Fruit fly (Drosophila melanogaster): ENCODE measurements around the gene CG42779.

DNA sequence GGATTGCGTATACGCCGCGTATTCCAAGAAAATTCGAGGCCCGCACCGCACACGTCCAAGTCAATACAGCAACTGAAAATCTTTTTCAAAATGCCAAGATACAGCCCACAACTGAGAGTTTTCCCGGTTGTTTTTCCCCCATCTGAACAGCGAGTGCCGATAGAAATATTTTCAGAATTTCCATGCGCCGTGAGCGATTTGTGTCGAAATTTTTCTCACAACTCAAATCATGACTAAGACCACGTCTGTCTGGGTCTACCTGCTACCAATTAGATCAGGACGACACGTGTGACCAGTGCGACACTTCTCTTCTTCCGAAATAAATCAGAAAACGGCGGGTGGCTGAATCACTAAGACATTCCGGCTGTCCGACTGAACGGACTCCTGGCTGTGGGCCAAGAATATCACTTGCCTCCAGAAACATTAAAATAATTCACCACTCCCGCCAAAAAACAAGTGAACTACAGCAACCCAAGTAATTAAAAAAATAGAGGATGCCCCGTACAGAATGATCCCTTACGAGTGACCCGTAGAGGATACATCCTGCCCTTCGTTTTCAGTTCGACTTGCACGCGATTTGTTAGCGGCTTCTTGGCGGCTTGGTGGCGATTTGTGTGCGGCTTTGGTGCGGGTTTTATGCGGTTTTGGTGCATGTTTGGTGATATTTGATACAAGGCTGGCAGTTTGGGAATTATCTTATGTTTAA, 4.1 kb downstream of the CG42779 start, which contains the start of gene cher:
- no peak for TF ChIP-seq D1 (tag; optimal IDR thresholded peaks at IDR 0.05)
- no peak for TF ChIP-seq CG8301 (tag; optimal IDR thresholded peaks at IDR 0.05)
- no peak for TF ChIP-seq CG15710 (tag; optimal IDR thresholded peaks at IDR 0.05)
- no peak for TF ChIP-seq Pif1B (GFP tag; optimal IDR thresholded peaks at IDR 0.05)
- no peak for TF ChIP-seq rn (GFP tag; IDR thresholded peaks at IDR 0.05)
- TF ChIP-seq CG13204 (GFP tag; optimal IDR thresholded peaks at IDR 0.05) = no peak
- no peak for TF ChIP-seq Ets98B (GFP tag; IDR thresholded peaks at IDR 0.05)
- no peak for TF ChIP-seq CG9948 (tag; optimal IDR thresholded peaks at IDR 0.05)
- TF ChIP-seq Pif1A (GFP tag; optimal IDR thresholded peaks at IDR 0.05) = no peak
- TF ChIP-seq CG34367 (tag; optimal IDR thresholded peaks at IDR 0.05) = no peak
- TF ChIP-seq fd96Ca (GFP tag; IDR thresholded peaks at IDR 0.05) = no peak
